Worm (Caenorhabditis elegans): Measurements from ENCODE around the gene cct-6.

The cct-6 gene

ce11 chrIII:5835163-5835871, 20.2 kb downstream of the cct-6 start (continued):
- TF ChIP-seq hif-1 (tag; optimal IDR thresholded peaks at IDR 0.05) = no peak
- TF ChIP-seq nhr-77 (tag; optimal IDR thresholded peaks at IDR 0.05) = peak; percentile 16
- TF ChIP-seq lin-15B (tag; optimal IDR thresholded peaks at IDR 0.05) = no peak
- TF ChIP-seq hlh-30 (tag; optimal IDR thresholded peaks at IDR 0.05; ENCODE audit: insufficient read depth) = peak; percentile 7
- no peak for TF ChIP-seq F26F4.8 (GFP tag; conservative IDR thresholded peaks at IDR 0.05)
- TF ChIP-seq lin-13 (GFP tag; optimal IDR thresholded peaks at IDR 0.05) = no peak
- no peak for TF ChIP-seq nhr-48 (tag; optimal IDR thresholded peaks at IDR 0.05)
- TF ChIP-seq tra-1 (GFP tag; IDR thresholded peaks at IDR 0.05) = peak; percentile 41; the same call in 1 of the 2 replicates
- peak in 1 of 2 experiments; percentile 1 for TF ChIP-seq daf-16 (GFP tag; optimal IDR thresholded peaks at IDR 0.05)
- TF ChIP-seq daf-16 (tag; optimal IDR thresholded peaks at IDR 0.05) = peak; percentile 69
- peak; percentile 92 for TF ChIP-seq nhr-28 (tag; optimal IDR thresholded peaks at IDR 0.05)
- no peak for TF ChIP-seq zip-2 (tag; optimal IDR thresholded peaks at IDR 0.05)
- TF ChIP-seq mxl-3 (GFP tag; optimal IDR thresholded peaks at IDR 0.05) = peak; percentile 63
- TF ChIP-seq set-16 (GFP tag; IDR thresholded peaks at IDR 0.05) = peak; percentile 50
- peak in 1 of 2 experiments; percentile 23 for TF ChIP-seq lsy-2 (tag; optimal IDR thresholded peaks at IDR 0.05)
- TF ChIP-seq aha-1 (tag) = peak; percentile 68
- no peak for TF ChIP-seq aly-2 (tag; optimal IDR thresholded peaks at IDR 0.05)
- 0 out of 2 replicates have a peak, but pooled peaks have one; percentile 44 for TF ChIP-seq lin-1 (GFP tag; IDR thresholded peaks at IDR 0.05)
- no peak for TF ChIP-seq zfp-3 (GFP tag; conservative IDR thresholded peaks at IDR 0.05)
- TF ChIP-seq dve-1 (tag; optimal IDR thresholded peaks at IDR 0.05; ENCODE audit: insufficient read depth) = peak; percentile 84
- TF ChIP-seq ceh-20 (GFP tag; IDR thresholded peaks at IDR 0.05) = peak; percentile 13; the same call in 1 of the 2 replicates
- TF ChIP-seq T26A8.4 (GFP tag; IDR thresholded peaks at IDR 0.05) = no peak
- TF ChIP-seq nhr-25 (tag; optimal IDR thresholded peaks at IDR 0.05; ENCODE audit: borderline replicate concordance, insufficient read depth) = no peak
- TF ChIP-seq pqm-1 (tag; optimal IDR thresholded peaks at IDR 0.05) = peak; percentile 91
- peak; percentile 8 for TF ChIP-seq dpl-1 (GFP tag; optimal IDR thresholded peaks at IDR 0.05)
- TF ChIP-seq ceh-62 (tag; optimal IDR thresholded peaks at IDR 0.05) = no peak

DNA sequence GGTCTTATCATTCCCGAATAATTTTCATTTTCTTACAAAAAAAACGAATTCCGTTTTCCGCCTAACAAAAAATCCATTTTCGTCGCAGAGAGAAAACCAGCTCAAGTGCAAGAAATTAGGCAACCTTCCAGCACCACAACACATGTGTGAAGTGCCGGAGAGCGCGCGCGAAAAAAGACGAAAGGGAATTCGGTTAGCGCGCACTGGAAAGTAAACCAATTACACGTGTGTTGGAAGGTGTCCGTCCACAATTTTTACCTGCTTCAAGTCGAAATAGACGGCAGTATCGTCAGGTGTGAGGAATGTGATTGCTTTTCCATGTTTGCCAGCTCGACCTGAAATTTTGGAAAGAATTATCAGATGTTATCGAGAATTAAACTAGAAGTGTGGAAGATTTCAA, 20.8 kb downstream of the cct-6 start:
- TF ChIP-seq zfp-2 (tag; optimal IDR thresholded peaks at IDR 0.05) (no peak), aha-1 (tag) (peak; percentile 80), ama-1 (optimal IDR thresholded peaks at IDR 0.05) (peak; percentile 26), vab-7 (GFP tag; IDR thresholded peaks at IDR 0.05) (0 out of 2 replicates have a peak, but pooled peaks have one; percentile 15), ces-1 (GFP tag; optimal IDR thresholded peaks at IDR 0.05) (peak; percentile 39), lim-7 (GFP tag; IDR thresholded peaks at IDR 0.05) (no peak), tag-97 (GFP tag; IDR thresholded peaks at IDR 0.05) (no peak), dmd-8 (GFP tag; IDR thresholded peaks at IDR 0.05) (no peak)

- no peak for TF ChIP-seq nhr-6 (tag; optimal IDR thresholded peaks at IDR 0.05)
- no peak for TF ChIP-seq lin-29 (GFP tag; IDR thresholded peaks at IDR 0.05)
- no peak for TF ChIP-seq mep-1 (tag; optimal IDR thresholded peaks at IDR 0.05)
- no peak for TF ChIP-seq daf-8 (GFP tag; IDR thresholded peaks at IDR 0.05)
- no peak for TF ChIP-seq nhr-28 (tag; optimal IDR thresholded peaks at IDR 0.05)
- TF ChIP-seq pha-4 (GFP tag; IDR thresholded peaks at IDR 0.05) = no peak
- no peak for TF ChIP-seq pha-4 (tag; optimal IDR thresholded peaks at IDR 0.05)
- TF ChIP-seq nhr-102 (tag; optimal IDR thresholded peaks at IDR 0.05) = no peak
Measured at ce11 chrIII:5834053-5834452, 21.4 kb downstream of the cct-6 start, which contains the start of gene R12B2.6. TSS of gene R12B2.6 (minus strand) at chrIII:5834153.

All from whole organism, L4 larva.